Fruit fly (Drosophila melanogaster) whole organism, adult: ENCODE results near the gene CG2898.

Experiments used
- CG11617 ChIP-seq: fragments of 200-800 bp; sonication (Bioruptor generic); optimal IDR thresholded peaks from 2 replicates; lab custom pipeline; 2017; ENCODE audit warnings: mild to moderate bottlenecking, missing biosample characterization, missing genetic modification reagents, missing genetic modification characterization
- CG12768 ChIP-seq: fragments of 200-800 bp; sonication (Bioruptor generic); optimal IDR thresholded peaks from 2 replicates; lab custom pipeline; 2017; ENCODE audit warnings: missing biosample characterization, missing genetic modification characterization, mild to moderate bottlenecking, moderate library complexity, missing genetic modification reagents
- CG14711 ChIP-seq: fragments of 200-800 bp; sonication (Bioruptor generic); optimal IDR thresholded peaks from 2 replicates; lab custom pipeline; 2018; ENCODE audit warnings: missing biosample characterization, mild to moderate bottlenecking, missing genetic modification characterization, moderate library complexity
- CG1620 ChIP-seq: fragments of 200-800 bp; sonication (Bioruptor generic); optimal IDR thresholded peaks from 2 replicates; lab custom pipeline; 2016; ENCODE audit warnings: missing biosample characterization, missing genetic modification characterization
- CG33017 ChIP-seq: fragments of 200-800 bp; sonication (Bioruptor generic); optimal IDR thresholded peaks from 2 replicates; lab custom pipeline; 2018; ENCODE audit warnings: missing biosample characterization, mild to moderate bottlenecking, missing genetic modification characterization, moderate library complexity
- CG5204 ChIP-seq: fragments of 200-800 bp; sonication (Bioruptor generic); optimal IDR thresholded peaks from 2 replicates; lab custom pipeline; 2016; ENCODE audit warnings: missing biosample characterization, missing genetic modification characterization
- CG7045 ChIP-seq: fragments of 200-800 bp; sonication (Bioruptor generic); optimal IDR thresholded peaks from 2 replicates; lab custom pipeline; 2017; ENCODE audit warnings: missing biosample characterization, mild to moderate bottlenecking, missing genetic modification characterization
- CG7101 ChIP-seq: fragments of 200-800 bp; sonication (Bioruptor generic); optimal IDR thresholded peaks from 2 replicates; lab custom pipeline; 2018; ENCODE audit warnings: missing biosample characterization, mild to moderate bottlenecking, missing genetic modification characterization, moderate library complexity
- Clk ChIP-seq: fragments of 200-800 bp; sonication (Bioruptor generic); optimal IDR thresholded peaks from 2 replicates; lab custom pipeline; 2017; ENCODE audit warnings: missing biosample characterization, missing genetic modification characterization
- Crg-1 ChIP-seq: fragments of 200-800 bp; sonication (Bioruptor generic); optimal IDR thresholded peaks from 2 replicates; lab custom pipeline; 2016; ENCODE audit warnings: missing biosample characterization, missing genetic modification characterization
- Hr96 ChIP-seq: fragments of 200-800 bp; sonication (Bioruptor generic); optimal IDR thresholded peaks from 2 replicates; lab custom pipeline; 2016; ENCODE audit warnings: missing biosample characterization, missing genetic modification characterization
- Mnt ChIP-seq: fragments of 200-800 bp; sonication (Bioruptor generic); optimal IDR thresholded peaks from 2 replicates; lab custom pipeline; 2016; ENCODE audit warnings: missing biosample characterization, mild to moderate bottlenecking, missing genetic modification characterization
- bab1 ChIP-seq: fragments of 200-800 bp; sonication (Bioruptor generic); optimal IDR thresholded peaks from 3 replicates; lab custom pipeline; 2019; ENCODE audit warnings: missing biosample characterization, mild to moderate bottlenecking, missing genetic modification characterization, moderate library complexity
- cic ChIP-seq: fragments of 200-800 bp; sonication (Bioruptor generic); optimal IDR thresholded peaks from 2 replicates; lab custom pipeline; 2017; ENCODE audit warnings: missing biosample characterization, mild to moderate bottlenecking, missing genetic modification characterization, moderate library complexity
- cnc ChIP-seq, 2 experiments: fragments of >200 bp; optimal IDR thresholded peaks; 2 replicates each; lab custom pipeline; 2017
- kay ChIP-seq: fragments of 200-800 bp; sonication (Bioruptor generic); peaks from one replicate; lab custom pipeline; 2016; ENCODE audit warnings: missing biosample characterization, missing genetic modification characterization, borderline replicate concordance
- ovo ChIP-seq: fragments of 200-800 bp; sonication (Bioruptor generic); optimal IDR thresholded peaks from 2 replicates; lab custom pipeline; 2016; ENCODE audit warnings: missing biosample characterization, missing genetic modification characterization
- pad ChIP-seq: fragments of 200-800 bp; sonication (Bioruptor generic); optimal IDR thresholded peaks from 3 replicates; lab custom pipeline; 2017; ENCODE audit warnings: missing biosample characterization, missing genetic modification characterization, mild to moderate bottlenecking, moderate library complexity, missing genetic modification reagents
- tj ChIP-seq: fragments of 200-800 bp; sonication (Bioruptor generic); optimal IDR thresholded peaks from 3 replicates; lab custom pipeline; 2017; ENCODE audit warnings: missing biosample characterization, mild to moderate bottlenecking, missing genetic modification characterization, moderate library complexity
- toe ChIP-seq: fragments of 200-800 bp; sonication (Bioruptor generic); optimal IDR thresholded peaks from 2 replicates; lab custom pipeline; 2016; ENCODE audit warnings: missing biosample characterization, missing genetic modification characterization

The CG2898 gene

DNA sequence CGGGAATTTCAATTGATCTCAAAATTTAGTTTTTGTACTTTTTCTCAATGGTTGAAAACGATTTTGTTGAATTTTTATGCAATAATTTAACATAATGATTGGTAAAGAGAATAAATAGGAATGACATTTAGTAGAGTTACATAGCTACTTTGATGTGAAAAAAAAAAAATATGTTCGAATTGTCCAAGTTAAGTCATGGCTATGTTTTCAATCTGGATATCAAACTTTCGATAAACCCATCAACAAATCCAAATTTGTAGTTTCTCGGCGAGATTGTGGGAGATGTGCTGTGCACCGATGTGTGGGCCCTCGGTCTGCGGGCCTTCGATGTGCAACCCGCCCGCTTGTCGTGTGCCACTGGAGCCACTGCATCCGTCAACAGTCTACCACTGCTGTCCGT is at the start of gene CG2898, which contains the start of gene CG32686:
TSS of gene CG2898 (plus strand) at position 159 of the 400 bp plus-strand sequence.
TSS of gene CG32686 (minus strand) at position 101 of the 400 bp plus-strand sequence.
- no peak for TF ChIP-seq kay (GFP tag; lab: Kevin White, UChicago)
- TF ChIP-seq CG5204 (GFP tag; lab: Kevin White, UChicago): no peak
- TF ChIP-seq CG14711: no peak
- TF ChIP-seq ovo: no peak
- no peak for TF ChIP-seq CG11617 (GFP tag; lab: Kevin White, UChicago)
- TF ChIP-seq Crg-1 (GFP tag; lab: Kevin White, UChicago): no peak

- TF ChIP-seq CG12768 (GFP tag; lab: Kevin White, UChicago): no peak
- TF ChIP-seq CG5204 (GFP tag; lab: Kevin White, UChicago): peak; percentile 39
- peak; percentile 46 for TF ChIP-seq Mnt (GFP tag; lab: Kevin White, UChicago)
- TF ChIP-seq Crg-1 (GFP tag; lab: Kevin White, UChicago): peak; percentile 42
- peak; percentile 4 for TF ChIP-seq pad (GFP tag; lab: Kevin White, UChicago)
- no peak for TF ChIP-seq Clk
- peak; percentile 8 for TF ChIP-seq toe
- TF ChIP-seq Hr96 (GFP tag; lab: Kevin White, UChicago): no peak
- peak; percentile 48 for TF ChIP-seq CG1620 (GFP tag; lab: Kevin White, UChicago)
- TF ChIP-seq bab1 (GFP tag; lab: Kevin White, UChicago): peak; percentile 39
Measured at dm6 chrX:10325567-10326345, 49.4 kb upstream of the CG2898 start, which contains the start of gene alpha-Man-Ia. Gene alpha-Man-Ia, minus strand, starts transcription at chrX:10325958.

DNA sequence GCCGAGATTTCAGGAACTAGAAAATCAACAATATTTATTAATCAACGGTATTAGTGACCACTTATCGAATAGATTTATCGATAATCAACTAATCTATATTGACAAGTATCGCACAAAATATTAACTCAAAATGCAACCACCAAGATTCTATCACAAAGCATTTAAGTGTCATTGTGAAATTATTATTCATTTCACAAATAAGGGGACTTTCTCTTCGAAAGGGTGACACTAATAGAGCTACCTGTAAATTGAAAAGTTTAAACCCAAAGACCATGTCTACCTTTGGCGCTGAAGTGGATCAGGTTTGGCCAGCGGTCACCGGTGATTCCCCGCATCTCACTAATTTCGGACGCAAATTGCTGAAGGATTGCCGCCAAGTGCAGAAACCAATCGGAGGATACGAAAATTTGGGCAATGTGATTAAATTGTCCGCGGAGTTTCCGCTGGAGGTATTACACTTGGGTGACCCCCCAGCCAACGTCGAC is 48.8 kb upstream of the CG2898 start, which contains the start of gene CG2909:
TSS of gene CG2909 (plus strand) at position 119 of the 485 bp plus-strand sequence.
- no peak for TF ChIP-seq cnc (optimal IDR thresholded peaks at IDR 0.05; lab: Kevin White, UChicago)
- peak; percentile 61 for TF ChIP-seq kay (GFP tag; lab: Kevin White, UChicago)

DNA sequence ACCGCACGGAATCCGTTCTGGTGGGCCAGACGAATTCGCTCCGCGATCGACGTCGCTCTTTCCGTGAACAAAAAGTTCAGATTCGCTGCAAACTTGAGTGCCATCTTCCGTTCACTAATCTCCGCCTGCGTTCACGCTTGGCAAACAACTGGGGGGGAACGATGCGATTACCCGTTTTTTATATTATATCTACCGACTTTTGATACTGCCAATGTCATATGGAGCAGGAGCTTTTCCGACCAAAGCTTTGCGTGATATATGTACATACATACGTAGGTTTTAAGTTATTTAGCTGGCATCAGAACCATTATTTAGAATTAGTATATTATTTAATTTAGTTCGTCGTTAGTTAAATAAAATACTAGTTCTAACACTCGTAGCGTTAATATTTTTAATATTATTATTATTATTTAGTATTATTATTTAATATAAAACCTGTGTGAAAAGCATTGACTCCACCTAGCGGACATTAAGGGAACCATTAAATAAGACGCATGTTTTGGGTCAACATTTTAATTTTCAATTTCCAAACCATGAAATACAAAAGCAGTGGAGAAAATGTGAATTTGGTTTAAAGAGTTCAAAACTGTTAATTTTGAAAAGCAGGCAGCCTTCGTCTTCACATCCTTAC is 45.4 kb upstream of the CG2898 start, which contains the start of gene Gip:
TSS of gene Gip (minus strand) at position 214 of the 631 bp plus-strand sequence.
- peak; percentile 61 for TF ChIP-seq tj (GFP tag; lab: Kevin White, UChicago)
- no peak for TF ChIP-seq CG5204 (GFP tag; lab: Kevin White, UChicago)
- peak; percentile 62 for TF ChIP-seq CG11617 (GFP tag; lab: Kevin White, UChicago)
- peak; percentile 71 for TF ChIP-seq CG7101 (tag; lab: Kevin White, UChicago)
- no peak for TF ChIP-seq Clk
- TF ChIP-seq CG1620 (GFP tag; lab: Kevin White, UChicago): peak; percentile 10
- TF ChIP-seq pad (GFP tag; lab: Kevin White, UChicago): peak; percentile 89
- TF ChIP-seq ovo: peak; percentile 71
- TF ChIP-seq CG7045: no peak
- TF ChIP-seq CG12768 (GFP tag; lab: Kevin White, UChicago): peak; percentile 61
- TF ChIP-seq CG14711: peak; percentile 55
- TF ChIP-seq cic (GFP tag; lab: Kevin White, UChicago): peak; percentile 50
- TF ChIP-seq toe: no peak
- no peak for TF ChIP-seq cnc (optimal IDR thresholded peaks at IDR 0.05; lab: Kevin White, UChicago)
- peak; percentile 38 for TF ChIP-seq Crg-1 (GFP tag; lab: Kevin White, UChicago)
- peak; percentile 83 for TF ChIP-seq Mnt (GFP tag; lab: Kevin White, UChicago)
- TF ChIP-seq bab1 (GFP tag; lab: Kevin White, UChicago): peak; percentile 85
- TF ChIP-seq Hr96 (GFP tag; lab: Kevin White, UChicago): no peak
- TF ChIP-seq kay (GFP tag; lab: Kevin White, UChicago): peak; percentile 81
- TF ChIP-seq CG33017 (tag; lab: Kevin White, UChicago): peak; percentile 49

DNA sequence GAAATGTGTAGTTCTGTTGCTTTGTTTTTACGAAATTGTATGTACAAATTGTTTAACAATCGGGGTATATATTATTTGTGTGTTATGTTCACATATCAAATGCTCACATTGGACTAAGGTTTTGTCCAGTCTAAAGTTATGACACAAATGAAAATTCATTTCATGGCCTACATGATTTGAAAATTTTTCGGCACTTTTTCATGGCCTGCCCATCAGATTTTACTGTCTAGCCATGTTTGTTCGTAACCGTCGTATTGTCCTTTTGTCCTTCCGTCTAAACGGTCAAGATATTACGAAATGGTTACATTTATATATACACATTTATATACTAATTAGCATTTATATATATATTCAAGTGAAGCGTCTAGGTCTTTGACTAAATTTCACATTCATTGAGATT is 43.5 kb upstream of the CG2898 start, which contains the start of gene CG15306:
TSS of gene CG15306 (minus strand) at position 101 of the 400 bp plus-strand sequence.
- TF ChIP-seq CG12768 (GFP tag; lab: Kevin White, UChicago) (no peak), tj (GFP tag; lab: Kevin White, UChicago) (no peak), pad (GFP tag; lab: Kevin White, UChicago) (no peak), Mnt (GFP tag; lab: Kevin White, UChicago) (no peak), bab1 (GFP tag; lab: Kevin White, UChicago) (no peak), cnc (optimal IDR thresholded peaks at IDR 0.05; lab: Kevin White, UChicago) (no peak), CG7101 (tag; lab: Kevin White, UChicago) (no peak), CG33017 (tag; lab: Kevin White, UChicago) (no peak)

DNA sequence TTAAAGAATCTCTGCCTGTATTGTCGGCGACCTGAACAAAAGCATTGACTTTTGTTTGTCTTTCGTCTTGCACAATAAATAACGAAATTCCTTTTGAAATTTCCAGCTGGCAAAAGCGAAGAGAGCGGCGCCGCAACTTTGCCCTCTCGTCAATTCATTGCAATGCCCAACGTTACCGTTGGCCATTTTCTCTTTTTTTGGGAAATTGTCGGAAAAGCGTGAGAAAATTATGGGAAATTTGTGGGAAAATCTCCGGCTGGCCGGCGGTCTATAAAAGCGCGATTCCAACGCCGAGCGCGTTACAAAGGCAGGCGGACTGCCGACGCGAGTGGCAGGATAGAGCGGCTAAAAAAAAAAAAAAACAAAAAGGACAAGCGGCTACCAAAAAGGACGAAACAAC is 41.8 kb upstream of the CG2898 start, which contains the start of gene CG43740:
TSS of gene CG43740 (plus strand) at position 301 of the 400 bp plus-strand sequence.
- TF ChIP-seq CG5204 (GFP tag; lab: Kevin White, UChicago): no peak
- no peak for TF ChIP-seq CG7045
- no peak for TF ChIP-seq kay (GFP tag; lab: Kevin White, UChicago)
- no peak for TF ChIP-seq ovo
- TF ChIP-seq Hr96 (GFP tag; lab: Kevin White, UChicago): no peak
- TF ChIP-seq CG1620 (GFP tag; lab: Kevin White, UChicago): no peak
- no peak for TF ChIP-seq Mnt (GFP tag; lab: Kevin White, UChicago)
- TF ChIP-seq CG14711: no peak
- TF ChIP-seq pad (GFP tag; lab: Kevin White, UChicago): no peak
- TF ChIP-seq cic (GFP tag; lab: Kevin White, UChicago): no peak
- TF ChIP-seq cnc (optimal IDR thresholded peaks at IDR 0.05; lab: Kevin White, UChicago): no peak
- TF ChIP-seq bab1 (GFP tag; lab: Kevin White, UChicago): no peak
- TF ChIP-seq CG11617 (GFP tag; lab: Kevin White, UChicago): no peak
- TF ChIP-seq toe: no peak
- TF ChIP-seq CG12768 (GFP tag; lab: Kevin White, UChicago): no peak
- no peak for TF ChIP-seq Crg-1 (GFP tag; lab: Kevin White, UChicago)
- TF ChIP-seq CG7101 (tag; lab: Kevin White, UChicago): no peak
- no peak for TF ChIP-seq Clk
- TF ChIP-seq CG33017 (tag; lab: Kevin White, UChicago): no peak
